Worm (Caenorhabditis elegans) whole organism, mixed stage, embryonic: Measurements from ENCODE around the gene C06E2.1.

Experiments
- M03D4.4 ChIP-seq: sonication (generic microtip); optimal IDR thresholded peaks from 2 replicates; lab custom pipeline; 2017; ENCODE audit warnings: mild to moderate bottlenecking, missing genetic modification characterization, missing compliant biosample characterization
- bed-3 ChIP-seq: fragments of 200-800 bp; sonication (Bioruptor generic); optimal IDR thresholded peaks from 3 replicates; lab custom pipeline; 2018; ENCODE audit warnings: mild to moderate bottlenecking, missing genetic modification characterization, moderate library complexity, missing compliant biosample characterization
- blmp-1 ChIP-seq: fragments of 150-350 bp; optimal IDR thresholded peaks from 2 replicates; lab custom pipeline; 2014; ENCODE audit warnings: missing biosample characterization, missing genetic modification characterization
- ceh-43 ChIP-seq: fragments of 200-800 bp; sonication (Bioruptor generic); optimal IDR thresholded peaks from 2 replicates; lab custom pipeline; 2018; ENCODE audit warnings: mild to moderate bottlenecking, missing genetic modification characterization, moderate library complexity, missing compliant biosample characterization
- ces-1 ChIP-seq: fragments of 150-350 bp; optimal IDR thresholded peaks from 2 replicates; lab custom pipeline; 2014; ENCODE audit warnings: missing biosample characterization, missing genetic modification reagents, missing genetic modification characterization
- drap-1 ChIP-seq: fragments of 200-800 bp; sonication (Bioruptor generic); optimal IDR thresholded peaks from 3 replicates; lab custom pipeline; 2018; ENCODE audit warnings: mild to moderate bottlenecking, missing genetic modification characterization, missing compliant biosample characterization
- elt-1 ChIP-seq: sonication (generic microtip); optimal IDR thresholded peaks from 2 replicates; lab custom pipeline; 2017; ENCODE audit warnings: missing genetic modification characterization, mild to moderate bottlenecking, missing compliant biosample characterization, antibody characterized with exemption, moderate library complexity, borderline replicate concordance; ENCODE audit not compliant: insufficient read depth
- elt-3 ChIP-seq: fragments of 150-350 bp; optimal IDR thresholded peaks from 2 replicates; lab custom pipeline; 2014; ENCODE audit warnings: missing biosample characterization, missing genetic modification characterization
- flh-1 ChIP-seq: fragments of 200-800 bp; sonication (Bioruptor generic); optimal IDR thresholded peaks from 2 replicates; lab custom pipeline; 2018; ENCODE audit warnings: mild to moderate bottlenecking, missing genetic modification characterization, moderate library complexity, missing compliant biosample characterization
- ham-2 ChIP-seq: fragments of 200-800 bp; sonication (Bioruptor generic); optimal IDR thresholded peaks from 2 replicates; lab custom pipeline; 2018; ENCODE audit warnings: mild to moderate bottlenecking, missing genetic modification characterization, missing compliant biosample characterization
- hlh-1 ChIP-seq: fragments of 150-350 bp; optimal IDR thresholded peaks from 2 replicates; lab custom pipeline; 2014; ENCODE audit warnings: missing biosample characterization, missing genetic modification reagents, missing genetic modification characterization
- lin-13 ChIP-seq: fragments of 150-350 bp; optimal IDR thresholded peaks from 2 replicates; lab custom pipeline; 2014; ENCODE audit warnings: missing biosample characterization, missing genetic modification characterization
- lin-32 ChIP-seq: fragments of 200-800 bp; sonication (Bioruptor generic); optimal IDR thresholded peaks from 2 replicates; lab custom pipeline; 2018; ENCODE audit warnings: mild to moderate bottlenecking, missing genetic modification characterization, missing compliant biosample characterization
- lsy-2 ChIP-seq: fragments of 150-350 bp; optimal IDR thresholded peaks from 2 replicates; lab custom pipeline; 2014; ENCODE audit warnings: missing biosample characterization, missing genetic modification characterization
- mab-5 ChIP-seq: fragments of 150-350 bp; optimal IDR thresholded peaks from 2 replicates; lab custom pipeline; 2014; ENCODE audit warnings: missing biosample characterization, missing genetic modification characterization
- mls-2 ChIP-seq: sonication (generic microtip); optimal IDR thresholded peaks from 2 replicates; lab custom pipeline; 2016; ENCODE audit warnings: mild to moderate bottlenecking, missing genetic modification characterization, moderate library complexity, missing compliant biosample characterization
- nhr-12 ChIP-seq: fragments of 150-350 bp; optimal IDR thresholded peaks from 2 replicates; lab custom pipeline; 2014; ENCODE audit warnings: missing biosample characterization, missing genetic modification characterization
- nhr-2 ChIP-seq: fragments of 150-350 bp; optimal IDR thresholded peaks from 2 replicates; lab custom pipeline; 2014; ENCODE audit warnings: missing biosample characterization, missing genetic modification characterization
- nhr-28 ChIP-seq: fragments of 150-350 bp; optimal IDR thresholded peaks from 2 replicates; lab custom pipeline; 2014; ENCODE audit warnings: missing biosample characterization, missing genetic modification characterization
- nhr-76 ChIP-seq: sonication (generic microtip); optimal IDR thresholded peaks from 2 replicates; lab custom pipeline; 2017; ENCODE audit warnings: missing biosample characterization, missing genetic modification characterization
- sem-2 ChIP-seq: fragments of 200-800 bp; sonication (Bioruptor generic); optimal IDR thresholded peaks from 2 replicates; lab custom pipeline; 2018; ENCODE audit warnings: mild to moderate bottlenecking, missing genetic modification characterization, missing compliant biosample characterization
- snpc-4 ChIP-seq: fragments of 150-350 bp; optimal IDR thresholded peaks from 2 replicates; lab custom pipeline; 2014; ENCODE audit warnings: missing biosample characterization, missing genetic modification characterization
- sptf-1 ChIP-seq: sonication (generic microtip); optimal IDR thresholded peaks from 2 replicates; lab custom pipeline; 2017; ENCODE audit warnings: mild to moderate bottlenecking, missing genetic modification characterization, moderate library complexity, missing compliant biosample characterization
- tbx-8 ChIP-seq: fragments of 200-800 bp; sonication (Bioruptor generic); optimal IDR thresholded peaks from 2 replicates; lab custom pipeline; 2018; ENCODE audit warnings: mild to moderate bottlenecking, missing genetic modification characterization, moderate library complexity, missing compliant biosample characterization
- unc-120 ChIP-seq: sonication (generic microtip); optimal IDR thresholded peaks from 2 replicates; lab custom pipeline; 2017; ENCODE audit warnings: missing genetic modification characterization, missing compliant biosample characterization; ENCODE audit not compliant: poor library complexity, severe bottlenecking
- unc-39 ChIP-seq: fragments of 150-350 bp; optimal IDR thresholded peaks from 2 replicates; lab custom pipeline; 2014; ENCODE audit warnings: missing biosample characterization, missing genetic modification characterization
- unc-62 ChIP-seq: fragments of 150-350 bp; optimal IDR thresholded peaks from 2 replicates; lab custom pipeline; 2014; ENCODE audit warnings: missing biosample characterization, missing genetic modification reagents, missing genetic modification characterization
- zip-8 ChIP-seq: fragments of 150-350 bp; optimal IDR thresholded peaks from 2 replicates; lab custom pipeline; 2014; ENCODE audit warnings: missing biosample characterization, missing genetic modification characterization
- ztf-11 ChIP-seq: fragments of 150-350 bp; optimal IDR thresholded peaks from 2 replicates; lab custom pipeline; 2014; ENCODE audit warnings: missing biosample characterization, missing genetic modification characterization

The C06E2.1 gene

ce11 chrX:8882162-8882561 lies 7.5 kb upstream of the C06E2.1 start:
- TF ChIP-seq sptf-1 (tag; lab: Kevin White, UChicago) (no peak), lsy-2 (no peak), mab-5 (tag; lab: Kevin White, UChicago) (no peak), nhr-2 (no peak), hlh-1 (tag; lab: Kevin White, UChicago) (no peak), nhr-12 (tag; lab: Kevin White, UChicago) (no peak), tbx-8 (no peak), zip-8 (no peak), unc-120 (no peak), drap-1 (GFP tag; lab: Kevin White, UChicago) (no peak), ztf-11 (tag; lab: Kevin White, UChicago) (no peak), snpc-4 (tag; lab: Kevin White, UChicago) (no peak), ham-2 (GFP tag; lab: Kevin White, UChicago) (no peak), unc-62 (GFP tag; lab: Kevin White, UChicago) (no peak)

- TF ChIP-seq flh-1 (GFP tag; lab: Kevin White, UChicago) (no peak), sem-2 (GFP tag; lab: Kevin White, UChicago) (no peak), lsy-2 (no peak), elt-3 (tag; lab: Kevin White, UChicago) (no peak), unc-39 (tag; lab: Kevin White, UChicago) (no peak), sptf-1 (tag; lab: Kevin White, UChicago) (no peak), elt-1 (no peak), blmp-1 (tag; lab: Kevin White, UChicago) (no peak), ces-1 (GFP tag; lab: Kevin White, UChicago) (no peak), nhr-76 (tag; lab: Kevin White, UChicago) (no peak)
- TF ChIP-seq, all 35 proteins: peak for 0
Observed at ce11 chrX:8879349-8879748, 4.7 kb upstream of the C06E2.1 start, which contains the start of gene C06E2.2. Gene C06E2.2, plus strand, starts transcription at chrX:8879649.

ce11 chrX:8878709-8879108 lies 4.1 kb upstream of the C06E2.1 start:
- TF ChIP-seq zip-8 (peak; percentile 89), ham-2 (GFP tag; lab: Kevin White, UChicago) (no peak)

ce11 chrX:8877162-8877561 lies 2.5 kb upstream of the C06E2.1 start:
- TF ChIP-seq nhr-12 (tag; lab: Kevin White, UChicago), result no peak
- TF ChIP-seq ztf-11 (tag; lab: Kevin White, UChicago), result no peak
- TF ChIP-seq mls-2, result no peak

ce11 chrX:8875867-8876266 lies 1.2 kb upstream of the C06E2.1 start:
- TF ChIP-seq lin-13 (tag; lab: Kevin White, UChicago), result no peak
- no peak for TF ChIP-seq ztf-11 (tag; lab: Kevin White, UChicago)
- TF ChIP-seq sem-2 (GFP tag; lab: Kevin White, UChicago), result no peak
- no peak for TF ChIP-seq nhr-28 (tag; lab: Kevin White, UChicago)
- no peak for TF ChIP-seq M03D4.4 (tag; lab: Kevin White, UChicago)
- no peak for TF ChIP-seq lin-32 (GFP tag; lab: Kevin White, UChicago)

- TF ChIP-seq flh-1 (GFP tag; lab: Kevin White, UChicago), result no peak
- no peak for TF ChIP-seq elt-1
- no peak for TF ChIP-seq nhr-28 (tag; lab: Kevin White, UChicago)
- TF ChIP-seq ceh-43 (GFP tag; lab: Kevin White, UChicago), result no peak
- TF ChIP-seq nhr-12 (tag; lab: Kevin White, UChicago), result no peak
- TF ChIP-seq sptf-1 (tag; lab: Kevin White, UChicago), result no peak
- no peak for TF ChIP-seq sem-2 (GFP tag; lab: Kevin White, UChicago)
- no peak for TF ChIP-seq elt-3 (tag; lab: Kevin White, UChicago)
- no peak for TF ChIP-seq lsy-2
- TF ChIP-seq bed-3, result no peak
- TF ChIP-seq lin-13 (tag; lab: Kevin White, UChicago), result no peak
- no peak for TF ChIP-seq blmp-1 (tag; lab: Kevin White, UChicago)
Observed at ce11 chrX:8869112-8869675, 5.5 kb downstream of the C06E2.1 start, which contains the start of the genes ubc-22 and ubc-21. Gene ubc-22, minus strand, starts transcription at chrX:8869162. Gene ubc-21, plus strand, starts transcription at chrX:8869625.
